2 worm cellular contexts compared by ENCODE assay signal in the genomic region with DNA sequence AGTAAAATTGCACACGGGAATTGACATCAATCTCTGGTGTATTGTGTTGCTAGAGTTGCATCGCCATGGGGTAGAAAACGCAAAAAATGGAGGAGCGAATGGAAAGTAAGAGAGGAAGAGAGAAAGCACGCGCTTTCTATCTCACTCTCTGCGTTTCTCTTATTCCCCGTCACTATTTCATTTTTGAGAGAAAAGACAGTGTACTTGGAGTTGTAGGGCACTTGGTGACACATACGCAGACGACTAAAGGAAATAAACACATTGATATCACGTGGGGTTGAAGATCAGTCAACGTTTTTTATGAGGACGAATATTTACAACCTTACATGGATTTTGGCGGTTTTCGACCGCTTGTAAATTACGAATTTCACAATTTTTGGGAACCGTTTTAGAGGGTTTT.
TF ChIP-seq lines count a peak whose summit lies in the region.

No protein-coding gene starts in this region.

TF ChIP-seq in whole organism, L1 larva, 84 proteins besides CTCF, POLR2A, EP300 and RAD21 (continued from another document):
- TF ChIP-seq unc-98 (GFP tag; IDR thresholded peaks at IDR 0.05; lab: Robert Waterston, UW): 0 out of 2 replicates have a peak, but pooled peaks have one; percentile 43
- no peak for TF ChIP-seq Y116A8C.19 (tag; optimal IDR thresholded peaks at IDR 0.05; lab: Kevin White, UChicago; ENCODE audit: borderline replicate concordance)
- TF ChIP-seq nhr-71 (tag; optimal IDR thresholded peaks at IDR 0.05; lab: Kevin White, UChicago): peak; percentile 99
- TF ChIP-seq nhr-77 (tag; optimal IDR thresholded peaks at IDR 0.05; lab: Kevin White, UChicago): peak; percentile 88
- peak; percentile 91 to 94 for TF ChIP-seq egl-27 (tag; optimal IDR thresholded peaks at IDR 0.05; lab: Kevin White, UChicago)
- peak; percentile 73 for TF ChIP-seq C04F5.9 (tag; optimal IDR thresholded peaks at IDR 0.05; lab: Kevin White, UChicago)
- peak; percentile 99 for TF ChIP-seq nhr-11 (tag; optimal IDR thresholded peaks at IDR 0.05; lab: Kevin White, UChicago)
- TF ChIP-seq lin-39 (tag; optimal IDR thresholded peaks at IDR 0.05; lab: Kevin White, UChicago): peak; percentile 81
- TF ChIP-seq ztf-4 (tag; optimal IDR thresholded peaks at IDR 0.05; lab: Kevin White, UChicago): peak; percentile 91
- peak; percentile 100 for TF ChIP-seq nhr-20 (tag; optimal IDR thresholded peaks at IDR 0.05; lab: Kevin White, UChicago)
- no peak for TF ChIP-seq pag-3 (tag; optimal IDR thresholded peaks at IDR 0.05; lab: Kevin White, UChicago; ENCODE audit: borderline replicate concordance, insufficient read depth)
- no peak for TF ChIP-seq hlh-4 (tag; optimal IDR thresholded peaks at IDR 0.05; lab: Kevin White, UChicago)
- TF ChIP-seq ceh-88 (GFP tag; IDR thresholded peaks at IDR 0.05; lab: Robert Waterston, UW): peak; percentile 79
- TF ChIP-seq zag-1 (tag; optimal IDR thresholded peaks at IDR 0.05; lab: Kevin White, UChicago): peak; percentile 69
- TF ChIP-seq nhr-84 (tag; optimal IDR thresholded peaks at IDR 0.05; lab: Kevin White, UChicago): no peak
- TF ChIP-seq fkh-10 (GFP tag; optimal IDR thresholded peaks at IDR 0.05; lab: Kevin White, UChicago): peak; percentile 69
- peak; percentile 96 for TF ChIP-seq tbx-2 (tag; optimal IDR thresholded peaks at IDR 0.05; lab: Kevin White, UChicago)
- TF ChIP-seq efl-3 (GFP tag; optimal IDR thresholded peaks at IDR 0.05; lab: Kevin White, UChicago): no peak
- TF ChIP-seq pax-3 (tag; optimal IDR thresholded peaks at IDR 0.05; lab: Kevin White, UChicago): peak; percentile 85
- TF ChIP-seq unc-86 (tag; optimal IDR thresholded peaks at IDR 0.05; lab: Kevin White, UChicago): peak; percentile 76
- TF ChIP-seq mab-9 (GFP tag; IDR thresholded peaks at IDR 0.05; lab: Robert Waterston, UW): peak; percentile 71
- TF ChIP-seq F16B12.6 (tag; optimal IDR thresholded peaks at IDR 0.05; lab: Kevin White, UChicago): peak; percentile 51
- TF ChIP-seq sptf-1 (tag; optimal IDR thresholded peaks at IDR 0.05; lab: Kevin White, UChicago): no peak
- peak; percentile 95 for TF ChIP-seq jun-1 (tag; optimal IDR thresholded peaks at IDR 0.05; lab: Kevin White, UChicago)
- peak; percentile 40 for TF ChIP-seq vab-15 (tag; optimal IDR thresholded peaks at IDR 0.05; lab: Kevin White, UChicago)
- TF ChIP-seq dsc-1 (tag; optimal IDR thresholded peaks at IDR 0.05; lab: Kevin White, UChicago): peak; percentile 74
- TF ChIP-seq lin-15B (tag; optimal IDR thresholded peaks at IDR 0.05; lab: Kevin White, UChicago): peak; percentile 38
- TF ChIP-seq nhr-47 (tag; optimal IDR thresholded peaks at IDR 0.05; lab: Kevin White, UChicago): peak; percentile 95
- TF ChIP-seq efl-1 (optimal IDR thresholded peaks at IDR 0.05; lab: Kevin White, UChicago): peak; percentile 84
- peak; percentile 64 to 97 for TF ChIP-seq efl-1 (GFP tag; optimal IDR thresholded peaks at IDR 0.05 in 1 of 2; lab: Kevin White, UChicago)
- no peak for TF ChIP-seq nhr-76 (tag; optimal IDR thresholded peaks at IDR 0.05; lab: Kevin White, UChicago)
- TF ChIP-seq unc-130 (tag; optimal IDR thresholded peaks at IDR 0.05; lab: Kevin White, UChicago): peak; percentile 82
- peak; percentile 85 for TF ChIP-seq grh-1 (GFP tag; IDR thresholded peaks at IDR 0.05; lab: Robert Waterston, UW)

TF ChIP-seq in whole organism, L4 larva, 104 proteins besides CTCF, POLR2A, EP300 and RAD21 (continued from another document):
- peak; percentile 85 for TF ChIP-seq T20F7.1 (GFP tag; optimal IDR thresholded peaks at IDR 0.05; lab: Kevin White, UChicago)
- TF ChIP-seq Y48G9A.11 (GFP tag; IDR thresholded peaks at IDR 0.05; lab: Robert Waterston, UW): no peak
- TF ChIP-seq nhr-237 (tag; optimal IDR thresholded peaks at IDR 0.05; lab: Kevin White, UChicago): no peak
- TF ChIP-seq mdt-29 (GFP tag; IDR thresholded peaks at IDR 0.05; lab: Robert Waterston, UW): peak; percentile 61; the same call in 1 of the 2 replicates
- peak; percentile 61 for TF ChIP-seq ama-1 (optimal IDR thresholded peaks at IDR 0.05; lab: Kevin White, UChicago)
- peak; percentile 100 for TF ChIP-seq nhr-11 (tag; optimal IDR thresholded peaks at IDR 0.05; lab: Kevin White, UChicago)
- TF ChIP-seq ces-1 (GFP tag; optimal IDR thresholded peaks at IDR 0.05; lab: Kevin White, UChicago): no peak
- TF ChIP-seq skn-1 (tag; optimal IDR thresholded peaks at IDR 0.05; lab: Kevin White, UChicago): no peak
- no peak for TF ChIP-seq vab-7 (GFP tag; IDR thresholded peaks at IDR 0.05; lab: Robert Waterston, UW)
- peak; percentile 68 for TF ChIP-seq mxl-2 (GFP tag; conservative IDR thresholded peaks at IDR 0.05; lab: Robert Waterston, UW)
- TF ChIP-seq ZK546.5 (tag; optimal IDR thresholded peaks at IDR 0.05; lab: Kevin White, UChicago): no peak
- peak; percentile 88 for TF ChIP-seq hmg-1.1 (GFP tag; IDR thresholded peaks at IDR 0.05; lab: Robert Waterston, UW)
- no peak for TF ChIP-seq ceh-62 (tag; optimal IDR thresholded peaks at IDR 0.05; lab: Kevin White, UChicago)
- TF ChIP-seq tag-97 (GFP tag; IDR thresholded peaks at IDR 0.05; lab: Robert Waterston, UW): no peak
- TF ChIP-seq zip-2 (tag; optimal IDR thresholded peaks at IDR 0.05; lab: Kevin White, UChicago): peak; percentile 37
- peak; percentile 99 for TF ChIP-seq hlh-11 (tag; optimal IDR thresholded peaks at IDR 0.05; lab: Kevin White, UChicago)
- no peak for TF ChIP-seq nhr-41 (GFP tag; IDR thresholded peaks at IDR 0.05; lab: Robert Waterston, UW)
- TF ChIP-seq sdz-12 (GFP tag; optimal IDR thresholded peaks at IDR 0.05; lab: Kevin White, UChicago): no peak
- no peak for TF ChIP-seq daf-12 (tag; optimal IDR thresholded peaks at IDR 0.05; lab: Kevin White, UChicago)
- peak; percentile 42 for TF ChIP-seq lin-39 (tag; optimal IDR thresholded peaks at IDR 0.05; lab: Kevin White, UChicago)
- no peak for TF ChIP-seq daf-8 (GFP tag; IDR thresholded peaks at IDR 0.05; lab: Robert Waterston, UW)
- no peak for TF ChIP-seq daf-19 (GFP tag; conservative IDR thresholded peaks at IDR 0.05; lab: Robert Waterston, UW)
- TF ChIP-seq F10B5.3 (tag; optimal IDR thresholded peaks at IDR 0.05; lab: Kevin White, UChicago): no peak
- no peak for TF ChIP-seq dmd-8 (GFP tag; IDR thresholded peaks at IDR 0.05; lab: Robert Waterston, UW)
- peak; percentile 99 for TF ChIP-seq dve-1 (tag; optimal IDR thresholded peaks at IDR 0.05; lab: Kevin White, UChicago; ENCODE audit: insufficient read depth)
- peak; percentile 38 for TF ChIP-seq zfp-2 (tag; optimal IDR thresholded peaks at IDR 0.05; lab: Kevin White, UChicago)
- no peak; the same call in 1 of the 2 replicates for TF ChIP-seq lin-38 (GFP tag; IDR thresholded peaks at IDR 0.05; lab: Robert Waterston, UW)
- no peak for TF ChIP-seq ceh-44 (GFP tag; IDR thresholded peaks at IDR 0.05; lab: Robert Waterston, UW)
- peak; percentile 85 for TF ChIP-seq ceh-20 (GFP tag; IDR thresholded peaks at IDR 0.05; lab: Robert Waterston, UW)
- TF ChIP-seq snpc-1.2 (GFP tag; IDR thresholded peaks at IDR 0.05; lab: Robert Waterston, UW): no peak
- TF ChIP-seq nhr-42 (GFP tag; IDR thresholded peaks at IDR 0.05; lab: Robert Waterston, UW): peak; percentile 76; the same call in 1 of the 2 replicates
- TF ChIP-seq snpc-4 (tag; optimal IDR thresholded peaks at IDR 0.05; lab: Kevin White, UChicago): no peak
- TF ChIP-seq mdl-1 (tag; optimal IDR thresholded peaks at IDR 0.05; lab: Kevin White, UChicago): peak; percentile 99 to 100
- TF ChIP-seq mes-2 (tag; optimal IDR thresholded peaks at IDR 0.05; lab: Kevin White, UChicago; ENCODE audit: poor library complexity, severe bottlenecking): peak; percentile 78
- TF ChIP-seq zip-11 (GFP tag; IDR thresholded peaks at IDR 0.05; lab: Robert Waterston, UW): no peak
- peak; percentile 100 for TF ChIP-seq dmd-6 (GFP tag; IDR thresholded peaks at IDR 0.05; lab: Robert Waterston, UW)
- TF ChIP-seq unc-62 (GFP tag; optimal IDR thresholded peaks at IDR 0.05 in 1 of 2; lab: Kevin White, UChicago): peak in 1 of 2 experiments; percentile 100
- no peak for TF ChIP-seq unc-62 (tag; optimal IDR thresholded peaks at IDR 0.05; lab: Kevin White, UChicago)
- TF ChIP-seq Y75B8A.6 (GFP tag; IDR thresholded peaks at IDR 0.05; lab: Robert Waterston, UW): 0 out of 2 replicates have a peak, but pooled peaks have one; percentile 16
TF ChIP-seq in whole organism, L4 larva: peak in this region for 56.
